Worm (Caenorhabditis elegans) whole organism, L4 larva: ENCODE measurements around the gene exc-1.

Experiments
- D1046.2 ChIP-seq: fragments of 200-800 bp; sonication (Bioruptor generic); IDR thresholded peaks from 2 replicates; pipeline ENCODE4 v1.3.6; 2022; ENCODE audit warnings: missing genetic modification characterization, missing compliant biosample characterization
- T20F7.1 ChIP-seq: fragments of 200-800 bp; sonication (Bioruptor generic); optimal IDR thresholded peaks from 2 replicates; lab custom pipeline; 2018; ENCODE audit warnings: mild to moderate bottlenecking, missing genetic modification characterization, missing compliant biosample characterization
- ZK337.2 ChIP-seq: fragments of 200-800 bp; sonication (Bioruptor generic); IDR thresholded peaks from 2 replicates; pipeline ENCODE4 v1.3.6; 2022; ENCODE audit warnings: missing genetic modification reagents, missing genetic modification characterization, missing compliant biosample characterization
- aly-2 ChIP-seq: sonication (generic microtip); optimal IDR thresholded peaks from 2 replicates; lab custom pipeline; 2018; ENCODE audit warnings: missing biosample characterization, missing genetic modification characterization
- ama-1 ChIP-seq: fragments of 150-350 bp; optimal IDR thresholded peaks from 2 replicates; lab custom pipeline; 2014; ENCODE audit warnings: inconsistent platforms, mixed read lengths
- dpl-1 ChIP-seq: fragments of 150-350 bp; optimal IDR thresholded peaks from 2 replicates; lab custom pipeline; 2014; ENCODE audit warnings: missing biosample characterization, missing genetic modification reagents, missing genetic modification characterization
- hlh-30 ChIP-seq: sonication (generic microtip); optimal IDR thresholded peaks from 2 replicates; lab custom pipeline; 2017; ENCODE audit warnings: antibody characterized with exemption, mild to moderate bottlenecking, missing genetic modification characterization, missing compliant biosample characterization; ENCODE audit not compliant: insufficient read depth
- lin-29 ChIP-seq: fragments of 200-800 bp; sonication (Bioruptor generic); IDR thresholded peaks from 2 replicates; pipeline ENCODE4 v1.3.6; 2022; ENCODE audit warnings: missing genetic modification reagents, missing genetic modification characterization, missing compliant biosample characterization
- lir-3 ChIP-seq: sonication (generic microtip); optimal IDR thresholded peaks from 2 replicates; lab custom pipeline; 2016; ENCODE audit warnings: mild to moderate bottlenecking, missing genetic modification characterization, missing compliant biosample characterization
- lsy-2 ChIP-seq, 2 experiments: fragments of 150-350 bp in 1 of 2; sonication (generic microtip) in 1 of 2; optimal IDR thresholded peaks; 2 replicates each; lab custom pipeline; 2014 to 2017; ENCODE audit warnings: missing biosample characterization in 2 of 2, missing genetic modification characterization in 2 of 2
- nhr-111 ChIP-seq: fragments of 200-800 bp; sonication (Bioruptor generic); optimal IDR thresholded peaks from 2 replicates; lab custom pipeline; 2018; ENCODE audit warnings: mild to moderate bottlenecking, missing genetic modification characterization, missing compliant biosample characterization
- nhr-76 ChIP-seq: fragments of 150-350 bp; optimal IDR thresholded peaks from 2 replicates; lab custom pipeline; 2014; ENCODE audit warnings: missing biosample characterization, missing genetic modification characterization
- snpc-1.2 ChIP-seq: fragments of 200-800 bp; sonication (Bioruptor generic); IDR thresholded peaks from 2 replicates; pipeline ENCODE4 v1.3.6; 2022; ENCODE audit warnings: missing genetic modification reagents, missing genetic modification characterization, missing compliant biosample characterization
- unc-62 ChIP-seq, 3 experiments: fragments of 150-350 bp in 1 of 3; sonication (generic microtip); optimal IDR thresholded peaks in 2 of 3; peaks in 1 of 3; 1 replicate in 1 of 3; 2 replicates in 2 of 3; lab custom pipeline; 2014 to 2017; ENCODE audit warnings: missing biosample characterization in 3 of 3, missing genetic modification characterization in 3 of 3, missing genetic modification reagents in 3 of 3, missing genotype in 1 of 3

DNA sequence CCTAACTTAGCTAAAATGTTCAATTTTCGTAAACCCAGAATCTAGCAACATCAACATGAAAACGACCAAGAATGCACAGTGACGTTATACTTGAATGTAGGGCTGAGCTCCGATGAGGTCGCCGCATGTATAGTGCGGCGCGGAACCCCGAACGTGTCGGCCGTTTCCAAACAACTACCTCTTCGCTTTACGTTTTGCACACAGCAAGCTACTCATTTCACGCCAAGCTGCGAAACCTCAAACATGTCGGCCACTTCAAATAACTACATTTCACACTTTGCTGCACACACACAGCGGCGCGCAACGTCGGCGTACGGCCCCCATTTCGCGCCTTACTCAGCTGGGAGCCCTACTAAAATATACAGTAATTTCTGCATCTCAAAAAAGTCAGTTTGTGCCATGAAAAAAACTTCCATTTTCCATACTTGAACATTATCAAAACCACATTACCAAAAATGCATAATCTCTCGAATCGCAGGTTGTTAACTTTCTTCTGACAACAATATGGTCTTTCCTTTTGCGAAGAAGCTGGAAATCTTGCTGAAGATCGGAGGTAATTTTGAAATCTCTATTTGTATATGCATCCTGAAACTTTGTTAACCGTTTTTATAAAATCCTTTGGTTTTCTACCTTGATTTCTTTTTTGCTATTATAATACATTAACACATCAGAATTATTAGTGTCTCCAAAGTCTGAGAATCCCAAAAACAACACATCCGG, 25.4 kb upstream of the exc-1 start, which contains the start of gene H13N06.7:
- TF ChIP-seq lin-29 (no peak), lir-3 (tag; lab: Kevin White, UChicago) (no peak), hlh-30 (tag; lab: Kevin White, UChicago) (no peak), T20F7.1 (GFP tag; lab: Kevin White, UChicago) (no peak), nhr-111 (no peak), ZK337.2 (GFP tag; lab: Robert Waterston, UW) (no peak), aly-2 (tag; lab: Kevin White, UChicago) (no peak), ama-1 (lab: Kevin White, UChicago) (no peak), lsy-2 (tag; optimal IDR thresholded peaks at IDR 0.05; lab: Kevin White, UChicago) (no peak), nhr-76 (tag; lab: Kevin White, UChicago) (no peak), dpl-1 (no peak), D1046.2 (no peak), snpc-1.2 (GFP tag; lab: Robert Waterston, UW) (no peak), unc-62 (GFP tag; optimal IDR thresholded peaks at IDR 0.05 in 1 of 2; lab: Kevin White, UChicago) (no peak), unc-62 (tag; optimal IDR thresholded peaks at IDR 0.05; lab: Kevin White, UChicago) (no peak)
